Fruit fly (Drosophila melanogaster) whole organism, adult: ENCODE data around the gene trbl.

Experiments used
- CG12768 ChIP-seq: fragments of 200-800 bp; sonication (Bioruptor generic); optimal IDR thresholded peaks from 2 replicates; lab custom pipeline; 2017; ENCODE audit warnings: missing biosample characterization, missing genetic modification characterization, mild to moderate bottlenecking, moderate library complexity, missing genetic modification reagents
- CG14711 ChIP-seq: fragments of 200-800 bp; sonication (Bioruptor generic); optimal IDR thresholded peaks from 2 replicates; lab custom pipeline; 2018; ENCODE audit warnings: missing biosample characterization, mild to moderate bottlenecking, missing genetic modification characterization, moderate library complexity
- CG1620 ChIP-seq: fragments of 200-800 bp; sonication (Bioruptor generic); optimal IDR thresholded peaks from 2 replicates; lab custom pipeline; 2016; ENCODE audit warnings: missing biosample characterization, missing genetic modification characterization
- Clk ChIP-seq: fragments of 200-800 bp; sonication (Bioruptor generic); optimal IDR thresholded peaks from 2 replicates; lab custom pipeline; 2017; ENCODE audit warnings: missing biosample characterization, missing genetic modification characterization
- Hr96 ChIP-seq: fragments of 200-800 bp; sonication (Bioruptor generic); optimal IDR thresholded peaks from 2 replicates; lab custom pipeline; 2016; ENCODE audit warnings: missing biosample characterization, missing genetic modification characterization
- kay ChIP-seq: fragments of 200-800 bp; sonication (Bioruptor generic); peaks from one replicate; lab custom pipeline; 2016; ENCODE audit warnings: missing biosample characterization, missing genetic modification characterization, borderline replicate concordance
- pad ChIP-seq: fragments of 200-800 bp; sonication (Bioruptor generic); optimal IDR thresholded peaks from 3 replicates; lab custom pipeline; 2017; ENCODE audit warnings: missing biosample characterization, missing genetic modification characterization, mild to moderate bottlenecking, moderate library complexity, missing genetic modification reagents
- tj ChIP-seq: fragments of 200-800 bp; sonication (Bioruptor generic); optimal IDR thresholded peaks from 3 replicates; lab custom pipeline; 2017; ENCODE audit warnings: missing biosample characterization, mild to moderate bottlenecking, missing genetic modification characterization, moderate library complexity

DNA sequence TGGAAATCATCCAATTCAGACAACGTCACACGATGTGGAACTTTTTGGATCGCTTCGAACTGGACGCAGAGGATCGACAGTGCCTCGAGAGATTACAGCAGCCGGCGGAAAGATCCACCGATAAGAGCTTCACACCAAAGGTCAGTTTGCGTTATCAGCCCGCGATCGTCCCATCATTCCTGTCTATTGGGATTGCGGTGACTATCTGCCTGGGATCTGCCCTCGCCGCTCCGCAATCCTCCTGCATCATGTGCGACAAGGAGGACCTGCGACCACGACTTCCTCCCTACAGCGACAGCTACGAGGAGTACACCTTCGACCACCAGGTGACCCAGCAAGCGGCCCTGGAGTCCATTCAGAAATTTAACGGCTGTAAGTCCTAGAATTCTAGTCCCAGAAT lies 44.6 kb upstream of the trbl start:
- no peak for TF ChIP-seq CG1620 (GFP tag; lab: Kevin White, UChicago)
- TF ChIP-seq tj (GFP tag; lab: Kevin White, UChicago), result no peak
- TF ChIP-seq kay (GFP tag; lab: Kevin White, UChicago), result no peak
- TF ChIP-seq Clk (GFP tag; lab: Kevin White, UChicago), result no peak
- TF ChIP-seq pad (GFP tag; lab: Kevin White, UChicago), result no peak
- TF ChIP-seq CG14711 (tag; lab: Kevin White, UChicago), result no peak
- TF ChIP-seq CG12768 (GFP tag; lab: Kevin White, UChicago), result no peak
- TF ChIP-seq Hr96 (GFP tag; lab: Kevin White, UChicago), result no peak
